Worm (Caenorhabditis elegans) whole organism, late embryonic: ENCODE measurements around the gene F33H1.4.

ENCODE experiments used
- ceh-19 ChIP-seq: fragments of 200-800 bp; sonication (Bioruptor generic); optimal IDR thresholded peaks from 2 replicates; lab custom pipeline; 2018; ENCODE audit warnings: mild to moderate bottlenecking, missing genetic modification characterization, missing compliant biosample characterization
- ceh-24 ChIP-seq: sonication (generic microtip); optimal IDR thresholded peaks from 2 replicates; lab custom pipeline; 2016; ENCODE audit warnings: mild to moderate bottlenecking, missing genetic modification characterization, missing compliant biosample characterization
- pqm-1 ChIP-seq: sonication (generic microtip); optimal IDR thresholded peaks from 2 replicates; lab custom pipeline; 2016; ENCODE audit warnings: missing genetic modification characterization, missing compliant biosample characterization
- unc-55 ChIP-seq: sonication (generic microtip); optimal IDR thresholded peaks from 2 replicates; lab custom pipeline; 2017; ENCODE audit warnings: missing biosample characterization, missing genetic modification reagents, missing genetic modification characterization

DNA sequence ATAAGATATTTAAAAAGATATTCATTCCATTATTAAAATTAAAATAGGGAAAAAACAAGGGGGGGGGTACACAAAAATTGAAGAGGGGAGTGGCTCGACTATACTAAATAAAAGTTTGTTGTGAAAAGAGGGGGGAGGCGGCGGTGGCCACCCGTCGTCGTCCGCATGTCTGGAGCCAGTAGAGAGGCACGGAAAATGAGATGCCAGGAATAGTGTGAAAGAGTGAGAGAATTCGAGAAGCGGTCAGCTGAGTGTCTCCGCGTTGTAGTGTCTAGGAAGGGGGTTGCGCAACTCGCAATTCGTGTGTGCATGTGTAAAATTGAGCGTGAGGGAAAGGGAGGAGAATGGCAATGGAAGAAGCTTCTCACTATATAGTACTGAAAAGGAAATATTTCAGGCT is 27.8 kb downstream of the F33H1.4 start:
- no peak for TF ChIP-seq ceh-24 (tag; lab: Kevin White, UChicago)
- peak; percentile 52 for TF ChIP-seq unc-55
- TF ChIP-seq ceh-19 (GFP tag; lab: Kevin White, UChicago) = peak; percentile 70
- no peak for TF ChIP-seq pqm-1 (tag; lab: Kevin White, UChicago)
